Worm (Caenorhabditis elegans): ENCODE measurements around the gene C55A6.7.
A peak's percentile ranks its signal among the peaks of the same experiment; 100 is the strongest.

Gene C55A6.7

ce11 chrV:11521448-11521847, 1.1 kb upstream of the C55A6.7 start, which contains the start of gene pafo-1 (continued):
- TF ChIP-seq madf-2 (tag; optimal IDR thresholded peaks at IDR 0.05): peak; percentile 42
- peak; percentile 25 for TF ChIP-seq rnt-1 (tag; optimal IDR thresholded peaks at IDR 0.05)
- TF ChIP-seq pat-9 (tag; optimal IDR thresholded peaks at IDR 0.05): peak; percentile 32
- no peak for TF ChIP-seq sdc-2 (tag; optimal IDR thresholded peaks at IDR 0.05)
- no peak for TF ChIP-seq K02D7.2 (tag; optimal IDR thresholded peaks at IDR 0.05)
- no peak for TF ChIP-seq ceh-22 (tag; optimal IDR thresholded peaks at IDR 0.05)
- TF ChIP-seq nhr-232 (tag; optimal IDR thresholded peaks at IDR 0.05): no peak
- no peak for TF ChIP-seq ceh-24 (tag; optimal IDR thresholded peaks at IDR 0.05)
- TF ChIP-seq C38D4.7 (GFP tag; optimal IDR thresholded peaks at IDR 0.05): peak; percentile 30
- peak; percentile 27 for TF ChIP-seq dve-1 (tag; optimal IDR thresholded peaks at IDR 0.05)
- TF ChIP-seq gmeb-2 (tag; optimal IDR thresholded peaks at IDR 0.05): peak; percentile 50
- peak; percentile 12 for TF ChIP-seq ttx-3 (tag; optimal IDR thresholded peaks at IDR 0.05)
- no peak for TF ChIP-seq ceh-30 (tag; optimal IDR thresholded peaks at IDR 0.05)
- TF ChIP-seq lin-11 (tag; optimal IDR thresholded peaks at IDR 0.05): peak; percentile 40
- no peak for TF ChIP-seq unc-42 (tag; optimal IDR thresholded peaks at IDR 0.05)
- TF ChIP-seq hlh-13 (GFP tag; optimal IDR thresholded peaks at IDR 0.05): no peak
- TF ChIP-seq pag-3 (tag; optimal IDR thresholded peaks at IDR 0.05; ENCODE audit: borderline replicate concordance): no peak
- no peak for TF ChIP-seq mec-3 (tag; optimal IDR thresholded peaks at IDR 0.05; ENCODE audit: borderline replicate concordance)
- peak; percentile 43 for TF ChIP-seq ceh-31 (tag; optimal IDR thresholded peaks at IDR 0.05)
- TF ChIP-seq fkh-6 (tag; optimal IDR thresholded peaks at IDR 0.05): no peak
- TF ChIP-seq Y22D7AL.16 (tag; optimal IDR thresholded peaks at IDR 0.05): no peak
- no peak for TF ChIP-seq pha-2 (tag; optimal IDR thresholded peaks at IDR 0.05)
- 0 out of 2 replicates have a peak, but pooled peaks have one; percentile 33 for TF ChIP-seq sox-2 (GFP tag; IDR thresholded peaks at IDR 0.05)
- no peak for TF ChIP-seq fkh-10 (GFP tag; optimal IDR thresholded peaks at IDR 0.05)
- no peak for TF ChIP-seq C08G9.2 (tag; optimal IDR thresholded peaks at IDR 0.05)

- no peak for TF ChIP-seq dve-1 (tag; optimal IDR thresholded peaks at IDR 0.05)
- TF ChIP-seq ceh-30 (tag; optimal IDR thresholded peaks at IDR 0.05): no peak
- no peak for TF ChIP-seq hlh-30 (tag; optimal IDR thresholded peaks at IDR 0.05; ENCODE audit: insufficient read depth)
- no peak for TF ChIP-seq rnt-1 (tag; optimal IDR thresholded peaks at IDR 0.05)
- TF ChIP-seq F13H6.1 (tag; optimal IDR thresholded peaks at IDR 0.05): no peak
- TF ChIP-seq gmeb-2 (tag; optimal IDR thresholded peaks at IDR 0.05): no peak
- no peak for TF ChIP-seq fkh-6 (tag; optimal IDR thresholded peaks at IDR 0.05)
- no peak for TF ChIP-seq pqm-1 (tag; optimal IDR thresholded peaks at IDR 0.05)
- TF ChIP-seq hlh-6 (tag; optimal IDR thresholded peaks at IDR 0.05): no peak
These were observed 2.5 kb downstream of the C55A6.7 start, which contains the start of gene C55A6.4 for ce11 chrV:11517789-11518188. TSS of gene C55A6.4 (minus strand) at chrV:11517889.

ce11 chrV:11516141-11516591, 4.2 kb downstream of the C55A6.7 start, which contains the start of gene sdz-8:
TSS of gene sdz-8 (minus strand) at chrV:11516191.
- TF ChIP-seq lin-11 (tag; optimal IDR thresholded peaks at IDR 0.05) (no peak), unc-55 (GFP tag; optimal IDR thresholded peaks at IDR 0.05) (no peak), pqm-1 (tag; optimal IDR thresholded peaks at IDR 0.05) (no peak), ceh-48 (tag; optimal IDR thresholded peaks at IDR 0.05) (no peak), ref-2 (tag; optimal IDR thresholded peaks at IDR 0.05) (no peak), fkh-6 (tag; optimal IDR thresholded peaks at IDR 0.05) (no peak), ets-4 (tag; optimal IDR thresholded peaks at IDR 0.05) (no peak), K09A11.1 (tag; optimal IDR thresholded peaks at IDR 0.05; ENCODE audit: insufficient read depth) (no peak), hlh-13 (GFP tag; optimal IDR thresholded peaks at IDR 0.05) (no peak), pros-1 (tag; optimal IDR thresholded peaks at IDR 0.05) (no peak)

- TF ChIP-seq K09A11.1 (tag; optimal IDR thresholded peaks at IDR 0.05; ENCODE audit: insufficient read depth) (no peak), sox-2 (GFP tag; IDR thresholded peaks at IDR 0.05) (no peak), npax-4 (tag; optimal IDR thresholded peaks at IDR 0.05) (no peak), fax-1 (tag; optimal IDR thresholded peaks at IDR 0.05) (no peak)
These were observed 5.2 kb downstream of the C55A6.7 start for ce11 chrV:11515145-11515544.

All from whole organism, late embryonic.